Fruit fly (Drosophila melanogaster) whole organism, embryonic: Measurements from ENCODE around the gene CG7781.

Source experiments
- Aef1 ChIP-seq: fragments of 200-800 bp; sonication (Bioruptor generic); IDR thresholded peaks from 3 replicates; pipeline ENCODE4 v1.3.6; 2022; ENCODE audit warnings: missing biosample characterization, missing genetic modification characterization
- BEAF-32 ChIP-seq: fragments of 200-800 bp; sonication (Bioruptor generic); optimal IDR thresholded peaks from 3 replicates; lab custom pipeline; 2017; ENCODE audit warnings: missing biosample characterization, missing genetic modification characterization, mild to moderate bottlenecking, moderate library complexity, missing genetic modification reagents
- CG10267 ChIP-seq: fragments of 200-800 bp; sonication (Bioruptor generic); optimal IDR thresholded peaks from 2 replicates; lab custom pipeline; 2018; ENCODE audit warnings: missing biosample characterization, mild to moderate bottlenecking, missing genetic modification characterization, moderate library complexity
- CG10654 ChIP-seq: fragments of 200-800 bp; sonication (Bioruptor generic); optimal IDR thresholded peaks from 2 replicates; lab custom pipeline; 2016; ENCODE audit warnings: missing biosample characterization, missing genetic modification characterization
- CG11093 ChIP-seq: fragments of 200-800 bp; sonication (Bioruptor generic); IDR thresholded peaks from 3 replicates; pipeline ENCODE4 v1.3.6; 2022; ENCODE audit warnings: missing biosample characterization, missing genetic modification characterization
- CG12071 ChIP-seq: fragments of 200-800 bp; sonication (Bioruptor generic); optimal IDR thresholded peaks from 3 replicates; lab custom pipeline; 2018; ENCODE audit warnings: missing biosample characterization, mild to moderate bottlenecking, missing genetic modification characterization
- CG1233 ChIP-seq: fragments of 200-800 bp; sonication (Bioruptor generic); optimal IDR thresholded peaks from 4 replicates; lab custom pipeline; 2018; ENCODE audit warnings: missing biosample characterization, mild to moderate bottlenecking, missing genetic modification characterization
- CG13287 ChIP-seq: fragments of 200-800 bp; sonication (Bioruptor generic); IDR thresholded peaks from 2 replicates; pipeline ENCODE4 v1.3.6; 2022; ENCODE audit warnings: missing biosample characterization, missing genetic modification characterization; ENCODE audit not compliant: partially characterized antibody
- CG13424 ChIP-seq: fragments of 200-800 bp; sonication (Bioruptor generic); optimal IDR thresholded peaks from 2 replicates; lab custom pipeline; 2019; ENCODE audit warnings: missing biosample characterization, mild to moderate bottlenecking, missing genetic modification characterization, moderate library complexity
- CG13894 ChIP-seq: fragments of 200-800 bp; sonication (Bioruptor generic); optimal IDR thresholded peaks from 3 replicates; lab custom pipeline; 2018; ENCODE audit warnings: missing biosample characterization, mild to moderate bottlenecking, missing genetic modification characterization, moderate library complexity
- CG14441 ChIP-seq: fragments of 200-800 bp; sonication (Bioruptor generic); IDR thresholded peaks from 2 replicates; pipeline ENCODE4 v1.3.6; 2022; ENCODE audit warnings: missing biosample characterization, missing genetic modification characterization
- CG17186 ChIP-seq: fragments of 200-800 bp; sonication (Bioruptor generic); optimal IDR thresholded peaks from 3 replicates; lab custom pipeline; 2017; ENCODE audit warnings: missing biosample characterization, missing genetic modification reagents, missing genetic modification characterization
- CG31441 ChIP-seq: fragments of 200-800 bp; sonication (Bioruptor generic); IDR thresholded peaks from 2 replicates; pipeline ENCODE4 v1.3.6; 2022; ENCODE audit warnings: missing biosample characterization, missing genetic modification characterization
- CG6254 ChIP-seq: fragments of 200-800 bp; sonication (Bioruptor generic); optimal IDR thresholded peaks from 3 replicates; lab custom pipeline; 2017; ENCODE audit warnings: mild to moderate bottlenecking, missing biosample characterization, missing genetic modification reagents, missing genetic modification characterization
- CG7963 ChIP-seq: fragments of 200-800 bp; sonication (Bioruptor generic); IDR thresholded peaks from 3 replicates; pipeline ENCODE4 v1.3.6; 2022; ENCODE audit warnings: missing biosample characterization, missing genetic modification characterization; ENCODE audit not compliant: partially characterized antibody
- CG9609 ChIP-seq: fragments of 200-800 bp; sonication (Bioruptor generic); optimal IDR thresholded peaks from 3 replicates; lab custom pipeline; 2016; ENCODE audit warnings: missing biosample characterization, missing genetic modification characterization
- CG9876 ChIP-seq: fragments of 200-800 bp; sonication (Bioruptor generic); optimal IDR thresholded peaks from 2 replicates; lab custom pipeline; 2016; ENCODE audit warnings: missing biosample characterization, missing genetic modification characterization
- Dp ChIP-seq: fragments of 200-800 bp; sonication (Bioruptor generic); optimal IDR thresholded peaks from 2 replicates; lab custom pipeline; 2018; ENCODE audit warnings: missing biosample characterization, mild to moderate bottlenecking, missing genetic modification characterization, moderate library complexity
- Drgx ChIP-seq: fragments of 200-800 bp; sonication (Bioruptor generic); IDR thresholded peaks from 2 replicates; pipeline ENCODE4 v1.3.6; 2022; ENCODE audit warnings: missing biosample characterization, missing genetic modification characterization
- Fer2 ChIP-seq: fragments of 200-800 bp; sonication (Bioruptor generic); optimal IDR thresholded peaks from 2 replicates; lab custom pipeline; 2018; ENCODE audit warnings: missing biosample characterization, mild to moderate bottlenecking, missing genetic modification characterization, moderate library complexity
- HLH4C ChIP-seq: fragments of 200-800 bp; sonication (Bioruptor generic); IDR thresholded peaks from 3 replicates; pipeline ENCODE4 v1.3.6; 2022; ENCODE audit warnings: missing biosample characterization, missing genetic modification characterization; ENCODE audit not compliant: partially characterized antibody
- HLH54F ChIP-seq: fragments of 200-800 bp; sonication (Bioruptor generic); optimal IDR thresholded peaks from 3 replicates; lab custom pipeline; 2016; ENCODE audit warnings: missing biosample characterization, missing genetic modification characterization
- HmgZ ChIP-seq: fragments of 200-800 bp; sonication (Bioruptor generic); optimal IDR thresholded peaks from 2 replicates; lab custom pipeline; 2018; ENCODE audit warnings: missing biosample characterization, mild to moderate bottlenecking, missing genetic modification characterization
- Kr ChIP-seq: fragments of 200-800 bp; sonication (Bioruptor generic); optimal IDR thresholded peaks from 2 replicates; lab custom pipeline; 2017; ENCODE audit warnings: missing biosample characterization, mild to moderate bottlenecking, missing genetic modification characterization
- MBD-R2 ChIP-seq: fragments of 200-800 bp; sonication (Bioruptor generic); IDR thresholded peaks from 2 replicates; pipeline ENCODE4 v1.3.6; 2022; ENCODE audit warnings: missing biosample characterization, missing genetic modification characterization
- NFAT ChIP-seq: fragments of 200-800 bp; sonication (Bioruptor generic); IDR thresholded peaks from 2 replicates; pipeline ENCODE4 v1.3.6; 2022; ENCODE audit warnings: missing biosample characterization, missing genetic modification characterization
- Optix ChIP-seq: fragments of 200-800 bp; sonication (Bioruptor generic); IDR thresholded peaks from 3 replicates; pipeline ENCODE4 v1.3.6; 2022; ENCODE audit warnings: missing biosample characterization, missing genetic modification characterization
- Rx ChIP-seq: fragments of 200-800 bp; sonication (Bioruptor generic); IDR thresholded peaks from 2 replicates; pipeline ENCODE4 v1.3.6; 2022; ENCODE audit warnings: missing biosample characterization, missing genetic modification characterization
- Sin3A ChIP-seq: fragments of >200 bp; optimal IDR thresholded peaks from 2 replicates; lab custom pipeline; 2018
- Sox100B ChIP-seq: fragments of 200-800 bp; sonication (Bioruptor generic); optimal IDR thresholded peaks from 3 replicates; lab custom pipeline; 2018; ENCODE audit warnings: missing biosample characterization, mild to moderate bottlenecking, missing genetic modification characterization
- Ssrp ChIP-seq: fragments of 200-800 bp; sonication (Bioruptor generic); optimal IDR thresholded peaks from 2 replicates; lab custom pipeline; 2018; ENCODE audit warnings: missing biosample characterization, mild to moderate bottlenecking, missing genetic modification characterization, moderate library complexity
- TFAM ChIP-seq: fragments of 200-800 bp; sonication (Bioruptor generic); optimal IDR thresholded peaks from 2 replicates; lab custom pipeline; 2017; ENCODE audit warnings: missing biosample characterization, missing genetic modification characterization, inconsistent platforms
- ci ChIP-seq: fragments of 200-800 bp; sonication (Bioruptor generic); IDR thresholded peaks from 3 replicates; pipeline ENCODE4 v1.3.6; 2022; ENCODE audit warnings: missing biosample characterization, missing genetic modification characterization
- exex ChIP-seq: fragments of 200-800 bp; sonication (Bioruptor generic); optimal IDR thresholded peaks from 4 replicates; lab custom pipeline; 2018; ENCODE audit warnings: missing biosample characterization, mild to moderate bottlenecking, missing genetic modification characterization, moderate library complexity
- ftz-f1 ChIP-seq: fragments of 200-800 bp; sonication (Bioruptor generic); optimal IDR thresholded peaks from 2 replicates; lab custom pipeline; 2016; ENCODE audit warnings: missing biosample characterization, missing genetic modification characterization
- gce ChIP-seq: fragments of 200-800 bp; sonication (Bioruptor generic); IDR thresholded peaks from 3 replicates; pipeline ENCODE4 v1.3.6; 2022; ENCODE audit warnings: missing biosample characterization, missing genetic modification characterization
- grau ChIP-seq: fragments of 200-800 bp; optimal IDR thresholded peaks from 3 replicates; lab custom pipeline; 2019; ENCODE audit warnings: missing biosample characterization, mild to moderate bottlenecking, missing genetic modification characterization, moderate library complexity
- hth ChIP-seq: fragments of >200 bp; optimal IDR thresholded peaks from 2 replicates; lab custom pipeline; 2017; ENCODE audit warnings: inconsistent platforms
- ken ChIP-seq: fragments of 200-800 bp; sonication (Bioruptor generic); IDR thresholded peaks from 3 replicates; pipeline ENCODE4 v1.3.6; 2022; ENCODE audit warnings: missing biosample characterization, missing genetic modification characterization
- kni ChIP-seq: fragments of 200-800 bp; sonication (Bioruptor generic); optimal IDR thresholded peaks from 3 replicates; lab custom pipeline; 2017; ENCODE audit warnings: mild to moderate bottlenecking, missing biosample characterization, missing genetic modification reagents, missing genetic modification characterization
- knrl ChIP-seq: fragments of 200-800 bp; sonication (Bioruptor generic); IDR thresholded peaks from 3 replicates; pipeline ENCODE4 v1.3.6; 2022; ENCODE audit warnings: missing biosample characterization, missing genetic modification characterization; ENCODE audit not compliant: partially characterized antibody
- lilli ChIP-seq: fragments of 200-800 bp; sonication (Bioruptor generic); optimal IDR thresholded peaks from 3 replicates; lab custom pipeline; 2016; ENCODE audit warnings: missing biosample characterization, missing genetic modification characterization
- mld ChIP-seq: fragments of 200-800 bp; sonication (Bioruptor generic); IDR thresholded peaks from 3 replicates; pipeline ENCODE4 v1.3.6; 2022; ENCODE audit warnings: missing biosample characterization, missing genetic modification characterization; ENCODE audit not compliant: partially characterized antibody
- nerfin-2 ChIP-seq: fragments of 200-800 bp; sonication (Bioruptor generic); IDR thresholded peaks from 2 replicates; pipeline ENCODE4 v1.3.6; 2022; ENCODE audit warnings: missing biosample characterization, missing genetic modification characterization; ENCODE audit not compliant: partially characterized antibody
- pfk ChIP-seq: fragments of 200-800 bp; sonication (Bioruptor generic); optimal IDR thresholded peaks from 2 replicates; lab custom pipeline; 2018; ENCODE audit warnings: missing biosample characterization, mild to moderate bottlenecking, missing genetic modification characterization, moderate library complexity
- pum ChIP-seq: fragments of 200-800 bp; sonication (Bioruptor generic); optimal IDR thresholded peaks from 2 replicates; lab custom pipeline; 2016; ENCODE audit warnings: missing biosample characterization, missing genetic modification characterization
- pzg ChIP-seq: fragments of 200-800 bp; sonication (Bioruptor generic); optimal IDR thresholded peaks from 3 replicates; lab custom pipeline; 2018; ENCODE audit warnings: missing biosample characterization, mild to moderate bottlenecking, missing genetic modification characterization, moderate library complexity
- seq ChIP-seq: fragments of 200-800 bp; sonication (Bioruptor generic); IDR thresholded peaks from 2 replicates; pipeline ENCODE4 v1.3.6; 2022; ENCODE audit warnings: missing biosample characterization, missing genetic modification characterization
- unc-4 ChIP-seq: fragments of 200-800 bp; sonication (Bioruptor generic); IDR thresholded peaks from 2 replicates; pipeline ENCODE4 v1.3.6; 2022; ENCODE audit warnings: missing biosample characterization, missing genetic modification characterization; ENCODE audit not compliant: partially characterized antibody
- vnd ChIP-seq: fragments of 200-800 bp; sonication (Bioruptor generic); IDR thresholded peaks from 3 replicates; pipeline ENCODE4 v1.3.6; 2022; ENCODE audit warnings: missing biosample characterization, missing genetic modification characterization; ENCODE audit not compliant: partially characterized antibody
- zen2 ChIP-seq: fragments of 200-800 bp; sonication (Bioruptor generic); IDR thresholded peaks from 3 replicates; pipeline ENCODE4 v1.3.6; 2022; ENCODE audit warnings: missing biosample characterization, missing genetic modification characterization; ENCODE audit not compliant: partially characterized antibody

The CG7781 gene

dm6 chr2L:8374235-8374634 lies 49.0 kb upstream of the CG7781 start, which contains the start of gene Wdr82 (continued):
- no peak for TF ChIP-seq Fer2 (tag; lab: Kevin White, UChicago)
- TF ChIP-seq TFAM: no peak
- TF ChIP-seq MBD-R2 (GFP tag; lab: Robert Waterston, UW): peak; percentile 77
- no peak for TF ChIP-seq Rx (GFP tag; lab: Robert Waterston, UW)
- TF ChIP-seq unc-4 (GFP tag; lab: Robert Waterston, UW): peak; percentile 76
- peak; percentile 65 for TF ChIP-seq BEAF-32 (GFP tag; lab: Kevin White, UChicago)
- peak; percentile 59; the same call in 1 of the 3 replicates for TF ChIP-seq mld (GFP tag; lab: Robert Waterston, UW)
- TF ChIP-seq Dp (GFP tag; lab: Kevin White, UChicago): peak; percentile 84
- TF ChIP-seq CG1233 (GFP tag; lab: Kevin White, UChicago): no peak
- no peak for TF ChIP-seq seq (GFP tag; lab: Robert Waterston, UW)
- TF ChIP-seq vnd (GFP tag; lab: Robert Waterston, UW): peak; percentile 65
- no peak for TF ChIP-seq ftz-f1 (GFP tag; lab: Kevin White, UChicago)
- no peak for TF ChIP-seq CG13894 (tag; lab: Kevin White, UChicago)
- TF ChIP-seq zen2 (GFP tag; lab: Robert Waterston, UW): peak; percentile 84
- TF ChIP-seq grau (tag; lab: Kevin White, UChicago): peak; percentile 3
- TF ChIP-seq hth (lab: Kevin White, UChicago): no peak
- no peak for TF ChIP-seq Kr (GFP tag; lab: Kevin White, UChicago)
- no peak for TF ChIP-seq Sox100B (GFP tag; lab: Kevin White, UChicago)
- TF ChIP-seq CG9609: no peak
- TF ChIP-seq CG10654 (GFP tag; lab: Kevin White, UChicago): no peak
- TF ChIP-seq CG11093 (GFP tag; lab: Robert Waterston, UW): no peak
- TF ChIP-seq Optix: no peak
- TF ChIP-seq Aef1: no peak
- TF ChIP-seq kni (GFP tag; lab: Kevin White, UChicago): no peak
- TF ChIP-seq HLH54F: no peak
- TF ChIP-seq nerfin-2 (GFP tag; lab: Robert Waterston, UW): peak; percentile 76; the same call in 1 of the 2 replicates
- TF ChIP-seq HLH4C (GFP tag; lab: Robert Waterston, UW): peak; percentile 84
- peak; percentile 7 for TF ChIP-seq exex (tag; lab: Kevin White, UChicago)
- no peak for TF ChIP-seq CG14441 (GFP tag; lab: Robert Waterston, UW)
- TF ChIP-seq NFAT (GFP tag; lab: Robert Waterston, UW): no peak
- no peak for TF ChIP-seq HmgZ (tag; lab: Kevin White, UChicago)
- TF ChIP-seq CG7963 (GFP tag; lab: Robert Waterston, UW): peak; percentile 70; the same call in 1 of the 3 replicates
- TF ChIP-seq Sin3A: peak; percentile 5
- TF ChIP-seq CG9876: no peak
- no peak for TF ChIP-seq pfk (GFP tag; lab: Kevin White, UChicago)
- TF ChIP-seq pum: no peak
- TF ChIP-seq pzg (GFP tag; lab: Kevin White, UChicago): peak; percentile 65
- TF ChIP-seq CG13287 (GFP tag; lab: Robert Waterston, UW): peak; percentile 85
- no peak for TF ChIP-seq CG13424 (tag; lab: Kevin White, UChicago)
- peak; percentile 22 for TF ChIP-seq CG10267 (tag; lab: Kevin White, UChicago)
- TF ChIP-seq ken (GFP tag; lab: Robert Waterston, UW): no peak
- TF ChIP-seq CG17186 (GFP tag; lab: Kevin White, UChicago): no peak
- no peak for TF ChIP-seq lilli (GFP tag; lab: Kevin White, UChicago)
- TF ChIP-seq CG12071 (GFP tag; lab: Kevin White, UChicago): no peak
- no peak for TF ChIP-seq ci (GFP tag; lab: Robert Waterston, UW)
- no peak for TF ChIP-seq Drgx
- no peak for TF ChIP-seq CG6254 (GFP tag; lab: Kevin White, UChicago)
- TF ChIP-seq knrl: peak; percentile 55; the same call in 2 of the 3 replicates
- no peak for TF ChIP-seq gce (GFP tag; lab: Robert Waterston, UW)
- no peak for TF ChIP-seq CG31441 (GFP tag; lab: Robert Waterston, UW)
- TF ChIP-seq Ssrp (tag; lab: Kevin White, UChicago): no peak
